Fruit fly (Drosophila melanogaster) whole organism: ENCODE data around the gene Ugt35E2.

ENCODE experiments used
- CG8478 ChIP-seq: fragments of >200 bp; optimal IDR thresholded peaks from 2 replicates; lab custom pipeline; 2018; ENCODE audit warnings: inconsistent platforms
- Dll ChIP-seq: fragments of >200 bp; optimal IDR thresholded peaks from 2 replicates; lab custom pipeline; 2017
- pan ChIP-seq: fragments of >200 bp; optimal IDR thresholded peaks from 2 replicates; lab custom pipeline; 2017
- psq ChIP-seq: fragments of >200 bp; optimal IDR thresholded peaks from 2 replicates; lab custom pipeline; 2017
- usp ChIP-seq: fragments of >200 bp; optimal IDR thresholded peaks from 2 replicates; lab custom pipeline; 2017; ENCODE audit warnings: missing biosample characterization, missing genetic modification characterization, mixed read lengths

DNA sequence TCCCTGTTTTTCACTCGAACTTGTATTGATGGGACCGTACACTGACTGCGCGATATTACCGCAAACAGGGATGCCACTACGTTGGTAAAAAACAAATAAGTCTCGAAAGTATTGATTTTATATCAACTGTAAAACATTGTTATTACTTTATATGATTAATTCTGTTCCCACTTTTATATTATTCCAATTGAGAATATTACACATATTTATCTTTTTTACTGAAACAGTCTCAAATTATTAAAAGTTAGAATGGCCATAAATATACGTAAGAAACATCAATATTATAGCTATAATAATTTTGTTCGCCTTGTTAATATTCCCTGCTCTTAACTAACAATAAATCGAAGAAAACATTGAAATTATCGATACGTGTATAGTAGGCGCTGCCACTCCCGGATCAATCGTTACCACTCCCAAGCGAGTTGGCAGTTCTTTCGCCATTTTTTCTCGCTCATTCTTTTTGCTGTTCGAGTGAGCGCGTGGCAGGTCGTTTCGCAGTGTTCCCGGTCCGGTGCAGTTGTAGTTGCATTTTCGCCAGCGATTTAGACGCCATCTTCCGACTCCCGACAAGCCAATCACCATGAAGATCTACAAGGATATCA, 42.1 kb upstream of the Ugt35E2 start, which contains the start of the genes SdhC and Tctp:
- no peak for TF ChIP-seq psq (lab: Kevin White, UChicago)
- no peak for TF ChIP-seq pan
- no peak for TF ChIP-seq CG8478 (lab: Kevin White, UChicago)
- TF ChIP-seq usp (GFP tag; lab: Kevin White, UChicago) = no peak
- TF ChIP-seq Dll (lab: Kevin White, UChicago) = no peak
